Fruit fly (Drosophila melanogaster) whole organism, embryonic: Measurements from ENCODE around the gene Mst36Fb.

ENCODE experiments used
- BtbVII ChIP-seq: fragments of 200-800 bp; sonication (Bioruptor generic); optimal IDR thresholded peaks from 3 replicates; lab custom pipeline; 2017; ENCODE audit warnings: missing biosample characterization, mild to moderate bottlenecking, missing genetic modification characterization
- Bteb2 ChIP-seq: fragments of 200-800 bp; sonication (Bioruptor generic); optimal IDR thresholded peaks from 2 replicates; lab custom pipeline; 2016; ENCODE audit warnings: missing biosample characterization, missing genetic modification characterization
- CG10274 ChIP-seq: fragments of 200-800 bp; sonication (Bioruptor generic); optimal IDR thresholded peaks from 3 replicates; lab custom pipeline; 2017; ENCODE audit warnings: missing biosample characterization, mild to moderate bottlenecking, missing genetic modification characterization
- CG10979 ChIP-seq: fragments of 200-800 bp; sonication (Bioruptor generic); optimal IDR thresholded peaks from 2 replicates; lab custom pipeline; 2018; ENCODE audit warnings: missing biosample characterization, mild to moderate bottlenecking, missing genetic modification characterization, moderate library complexity
- CG11456 ChIP-seq: fragments of 200-800 bp; sonication (Bioruptor generic); IDR thresholded peaks from 3 replicates; pipeline ENCODE4 v1.3.6; 2022; ENCODE audit warnings: missing biosample characterization, missing genetic modification characterization
- CG11695 ChIP-seq: fragments of 200-800 bp; sonication (Bioruptor generic); IDR thresholded peaks from 3 replicates; pipeline ENCODE4 v1.3.6; 2022; ENCODE audit warnings: missing biosample characterization, missing genetic modification characterization
- CG12942 ChIP-seq: fragments of 200-800 bp; sonication (Bioruptor generic); optimal IDR thresholded peaks from 3 replicates; lab custom pipeline; 2016; ENCODE audit warnings: missing biosample characterization, missing genetic modification characterization
- CG13296 ChIP-seq: fragments of 200-800 bp; sonication (Bioruptor generic); optimal IDR thresholded peaks from 3 replicates; lab custom pipeline; 2018; ENCODE audit warnings: missing biosample characterization, mild to moderate bottlenecking, missing genetic modification characterization
- CG13624 ChIP-seq: fragments of 200-800 bp; sonication (Bioruptor generic); optimal IDR thresholded peaks from 2 replicates; lab custom pipeline; 2016; ENCODE audit warnings: missing biosample characterization, missing genetic modification characterization
- CG14860 ChIP-seq: fragments of 200-800 bp; sonication (Bioruptor generic); IDR thresholded peaks from 3 replicates; pipeline ENCODE4 v1.3.6; 2022; ENCODE audit warnings: missing biosample characterization, missing genetic modification characterization; ENCODE audit not compliant: partially characterized antibody
- CG17385 ChIP-seq: fragments of 200-800 bp; sonication (Bioruptor generic); optimal IDR thresholded peaks from 3 replicates; lab custom pipeline; 2018; ENCODE audit warnings: missing biosample characterization, mild to moderate bottlenecking, missing genetic modification characterization
- CG18476 ChIP-seq: fragments of 200-800 bp; sonication (Bioruptor generic); optimal IDR thresholded peaks from 2 replicates; lab custom pipeline; 2016; ENCODE audit warnings: missing biosample characterization, mild to moderate bottlenecking, missing genetic modification characterization
- CG2116 ChIP-seq: fragments of 200-800 bp; sonication (Bioruptor generic); optimal IDR thresholded peaks from 3 replicates; lab custom pipeline; 2018; ENCODE audit warnings: missing biosample characterization, mild to moderate bottlenecking, missing genetic modification characterization
- CG30431 ChIP-seq: fragments of 200-800 bp; sonication (Bioruptor generic); optimal IDR thresholded peaks from 2 replicates; lab custom pipeline; 2017; ENCODE audit warnings: missing biosample characterization, missing genetic modification characterization
- CG42726 ChIP-seq: fragments of 200-800 bp; sonication (Bioruptor generic); IDR thresholded peaks from 2 replicates; pipeline ENCODE4 v1.3.6; 2022; ENCODE audit warnings: missing biosample characterization, missing genetic modification characterization; ENCODE audit not compliant: partially characterized antibody
- CG4707 ChIP-seq: fragments of 200-800 bp; sonication (Bioruptor generic); optimal IDR thresholded peaks from 2 replicates; lab custom pipeline; 2018; ENCODE audit warnings: missing biosample characterization, mild to moderate bottlenecking, missing genetic modification characterization, moderate library complexity
- CG4730 ChIP-seq: fragments of 200-800 bp; sonication (Bioruptor generic); IDR thresholded peaks from 2 replicates; pipeline ENCODE4 v1.3.6; 2022; ENCODE audit warnings: missing biosample characterization, missing genetic modification characterization
- CG7928 ChIP-seq: fragments of 200-800 bp; sonication (Bioruptor generic); optimal IDR thresholded peaks from 2 replicates; lab custom pipeline; 2017; ENCODE audit warnings: missing biosample characterization, mild to moderate bottlenecking, missing genetic modification characterization
- CG7963 ChIP-seq: fragments of 200-800 bp; sonication (Bioruptor generic); IDR thresholded peaks from 3 replicates; pipeline ENCODE4 v1.3.6; 2022; ENCODE audit warnings: missing biosample characterization, missing genetic modification characterization; ENCODE audit not compliant: partially characterized antibody
- CG8388 ChIP-seq: fragments of 200-800 bp; sonication (Bioruptor generic); optimal IDR thresholded peaks from 2 replicates; lab custom pipeline; 2019; ENCODE audit warnings: missing biosample characterization, mild to moderate bottlenecking, missing genetic modification characterization, moderate library complexity
- D19A ChIP-seq: fragments of 200-800 bp; optimal IDR thresholded peaks from 3 replicates; lab custom pipeline; 2019; ENCODE audit warnings: missing biosample characterization, mild to moderate bottlenecking, missing genetic modification characterization, moderate library complexity
- D19B ChIP-seq: fragments of 200-800 bp; sonication (Bioruptor generic); optimal IDR thresholded peaks from 2 replicates; lab custom pipeline; 2017; ENCODE audit warnings: missing biosample characterization, mild to moderate bottlenecking, missing genetic modification characterization
- H15 ChIP-seq: fragments of 200-800 bp; sonication (Bioruptor generic); IDR thresholded peaks from 3 replicates; pipeline ENCODE4 v1.3.6; 2022; ENCODE audit warnings: missing biosample characterization, missing genetic modification characterization
- Hsf ChIP-seq: fragments of 200-800 bp; sonication (Bioruptor generic); optimal IDR thresholded peaks from 3 replicates; lab custom pipeline; 2016; ENCODE audit warnings: missing biosample characterization, missing genetic modification characterization
- Kr ChIP-seq: fragments of 200-800 bp; sonication (Bioruptor generic); optimal IDR thresholded peaks from 2 replicates; lab custom pipeline; 2017; ENCODE audit warnings: missing biosample characterization, mild to moderate bottlenecking, missing genetic modification characterization
- MBD-R2 ChIP-seq: fragments of 200-800 bp; sonication (Bioruptor generic); IDR thresholded peaks from 2 replicates; pipeline ENCODE4 v1.3.6; 2022; ENCODE audit warnings: missing biosample characterization, missing genetic modification characterization
- MESR4 ChIP-seq: fragments of 200-800 bp; sonication (Bioruptor generic); optimal IDR thresholded peaks from 2 replicates; lab custom pipeline; 2018; ENCODE audit warnings: missing biosample characterization, mild to moderate bottlenecking, missing genetic modification characterization, moderate library complexity
- Myb ChIP-seq: fragments of 200-800 bp; sonication (Bioruptor generic); optimal IDR thresholded peaks from 2 replicates; lab custom pipeline; 2016; ENCODE audit warnings: missing biosample characterization, missing genetic modification characterization
- Sox100B ChIP-seq: fragments of 200-800 bp; sonication (Bioruptor generic); optimal IDR thresholded peaks from 3 replicates; lab custom pipeline; 2018; ENCODE audit warnings: missing biosample characterization, mild to moderate bottlenecking, missing genetic modification characterization
- Tbp ChIP-seq: fragments of >200 bp; optimal IDR thresholded peaks from 2 replicates; lab custom pipeline; 2018; ENCODE audit warnings: missing biosample characterization, missing genetic modification characterization
- ab ChIP-seq: fragments of 200-800 bp; sonication (Bioruptor generic); optimal IDR thresholded peaks from 2 replicates; lab custom pipeline; 2016; ENCODE audit warnings: missing biosample characterization, missing genetic modification characterization
- ac ChIP-seq: fragments of 200-800 bp; sonication (Bioruptor generic); optimal IDR thresholded peaks from 3 replicates; lab custom pipeline; 2017; ENCODE audit warnings: missing biosample characterization, mild to moderate bottlenecking, missing genetic modification characterization
- ap ChIP-seq: fragments of 200-800 bp; sonication (Bioruptor generic); IDR thresholded peaks from 2 replicates; pipeline ENCODE4 v1.3.6; 2022; ENCODE audit warnings: missing biosample characterization, missing genetic modification characterization
- cg ChIP-seq: fragments of 200-800 bp; sonication (Bioruptor generic); optimal IDR thresholded peaks from 3 replicates; lab custom pipeline; 2019; ENCODE audit warnings: missing biosample characterization, mild to moderate bottlenecking, missing genetic modification characterization, moderate library complexity
- cwo ChIP-seq: fragments of 200-800 bp; sonication (Bioruptor generic); optimal IDR thresholded peaks from 3 replicates; lab custom pipeline; 2017; ENCODE audit warnings: missing biosample characterization, missing genetic modification characterization, mild to moderate bottlenecking, moderate library complexity, missing genetic modification reagents
- dm ChIP-seq: fragments of 200-800 bp; sonication (Bioruptor generic); optimal IDR thresholded peaks from 3 replicates; lab custom pipeline; 2016; ENCODE audit warnings: missing biosample characterization, missing genetic modification characterization
- dmrt99B ChIP-seq: fragments of 200-800 bp; sonication (Bioruptor generic); optimal IDR thresholded peaks from 2 replicates; lab custom pipeline; 2018; ENCODE audit warnings: missing biosample characterization, mild to moderate bottlenecking, missing genetic modification characterization, moderate library complexity
- ewg ChIP-seq: fragments of 200-800 bp; sonication (Bioruptor generic); optimal IDR thresholded peaks from 3 replicates; lab custom pipeline; 2017; ENCODE audit warnings: mild to moderate bottlenecking, missing biosample characterization, missing genetic modification reagents, missing genetic modification characterization
- grau ChIP-seq: fragments of 200-800 bp; optimal IDR thresholded peaks from 3 replicates; lab custom pipeline; 2019; ENCODE audit warnings: missing biosample characterization, mild to moderate bottlenecking, missing genetic modification characterization, moderate library complexity
- ind ChIP-seq: fragments of 200-800 bp; sonication (Bioruptor generic); optimal IDR thresholded peaks from 3 replicates; lab custom pipeline; 2016; ENCODE audit warnings: missing biosample characterization, missing genetic modification characterization
- inv ChIP-seq: fragments of 200-800 bp; sonication (Bioruptor generic); IDR thresholded peaks from 2 replicates; pipeline ENCODE4 v1.3.6; 2022; ENCODE audit warnings: missing biosample characterization, missing genetic modification characterization; ENCODE audit not compliant: partially characterized antibody
- kah ChIP-seq: fragments of 200-800 bp; sonication (Bioruptor generic); optimal IDR thresholded peaks from 2 replicates; lab custom pipeline; 2018; ENCODE audit warnings: missing biosample characterization, mild to moderate bottlenecking, missing genetic modification characterization
- phol ChIP-seq: fragments of 200-800 bp; sonication (Bioruptor generic); optimal IDR thresholded peaks from 3 replicates; lab custom pipeline; 2018; ENCODE audit warnings: missing biosample characterization, mild to moderate bottlenecking, missing genetic modification characterization, moderate library complexity
- sens ChIP-seq: fragments of 200-800 bp; sonication (Bioruptor generic); peaks from one replicate; lab custom pipeline; 2016; ENCODE audit warnings: missing biosample characterization, missing genetic modification characterization
- sug ChIP-seq: fragments of 200-800 bp; optimal IDR thresholded peaks from 2 replicates; lab custom pipeline; 2019; ENCODE audit warnings: missing biosample characterization, mild to moderate bottlenecking, missing genetic modification characterization, moderate library complexity
- tgo ChIP-seq: fragments of 200-800 bp; sonication (Bioruptor generic); IDR thresholded peaks from 3 replicates; pipeline ENCODE4 v1.3.6; 2022; ENCODE audit warnings: missing biosample characterization, missing genetic modification characterization
- twi ChIP-seq: fragments of 200-800 bp; optimal IDR thresholded peaks from 2 replicates; lab custom pipeline; 2019; ENCODE audit warnings: missing biosample characterization, mild to moderate bottlenecking, missing genetic modification characterization, moderate library complexity
- unpg ChIP-seq: fragments of 200-800 bp; sonication (Bioruptor generic); optimal IDR thresholded peaks from 3 replicates; lab custom pipeline; 2018; ENCODE audit warnings: missing biosample characterization, mild to moderate bottlenecking, missing genetic modification characterization, moderate library complexity
- z ChIP-seq: fragments of 200-800 bp; sonication (Bioruptor generic); IDR thresholded peaks from 3 replicates; pipeline ENCODE4 v1.3.6; 2022; ENCODE audit warnings: missing biosample characterization, missing genetic modification characterization
- zen2 ChIP-seq: fragments of 200-800 bp; sonication (Bioruptor generic); IDR thresholded peaks from 3 replicates; pipeline ENCODE4 v1.3.6; 2022; ENCODE audit warnings: missing biosample characterization, missing genetic modification characterization; ENCODE audit not compliant: partially characterized antibody

Gene Mst36Fb

DNA sequence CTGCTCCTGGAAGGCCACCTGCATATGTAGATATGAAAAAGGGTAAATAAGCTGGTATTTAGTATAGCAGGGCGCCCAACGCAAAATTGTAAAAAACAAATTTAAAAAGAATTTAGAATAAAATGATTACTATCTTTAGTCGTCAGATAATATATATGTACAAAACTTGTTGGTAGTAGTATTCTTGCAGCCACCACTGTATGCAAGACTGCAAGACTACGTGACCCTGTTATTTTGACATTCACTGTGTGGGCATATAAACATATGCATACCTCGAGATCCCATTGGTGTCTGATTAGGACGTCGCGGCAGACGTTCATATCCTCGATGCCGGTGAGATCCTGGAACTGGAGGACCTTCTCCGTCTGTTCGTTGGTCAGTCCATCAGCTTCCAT, 32.9 kb upstream of the Mst36Fb start (continued):
- TF ChIP-seq CG11456 (GFP tag; lab: Robert Waterston, UW) (0 out of 3 replicates have a peak, but pooled peaks have one; percentile 10), ewg (GFP tag; lab: Kevin White, UChicago) (no peak), unpg (no peak), twi (tag; lab: Kevin White, UChicago) (no peak), kah (GFP tag; lab: Kevin White, UChicago) (no peak), D19A (no peak), CG4707 (no peak), CG11695 (0 out of 3 replicates have a peak, but pooled peaks have one; percentile 17), sens (GFP tag; lab: Kevin White, UChicago) (peak; percentile 85)

DNA sequence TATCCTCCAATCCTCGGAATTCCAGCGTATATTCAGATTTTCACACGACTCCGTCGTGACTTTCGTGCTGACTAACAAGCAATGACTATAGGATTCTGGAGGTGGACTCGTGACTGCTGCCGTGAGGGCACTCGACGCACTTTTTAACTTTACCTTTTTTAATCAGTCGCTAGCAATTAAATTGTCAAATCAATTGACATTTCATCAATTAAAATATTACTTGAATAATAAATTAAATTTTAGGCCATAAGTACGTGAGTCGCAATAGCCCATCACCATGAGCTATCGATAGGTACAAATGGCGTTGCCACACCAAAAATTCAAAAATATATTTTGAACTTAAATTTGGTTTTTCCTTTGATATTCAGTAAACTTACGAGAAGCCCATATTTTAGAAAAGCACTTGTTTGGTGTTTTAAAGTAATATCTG, 30.7 kb upstream of the Mst36Fb start, which contains the start of gene Jwa:
TSS of gene Jwa (minus strand) at position 87 of the 430 bp plus-strand sequence.
- TF ChIP-seq Hsf (peak; percentile 98), CG4730 (GFP tag; lab: Robert Waterston, UW) (peak; percentile 77), Sox100B (GFP tag; lab: Kevin White, UChicago) (peak; percentile 78), CG10274 (peak; percentile 20), CG14860 (GFP tag; lab: Robert Waterston, UW) (peak; percentile 100), ap (GFP tag; lab: Robert Waterston, UW) (peak; percentile 94), Tbp (GFP tag; lab: Kevin White, UChicago) (no peak), CG7963 (GFP tag; lab: Robert Waterston, UW) (peak; percentile 93), sug (tag; lab: Kevin White, UChicago) (peak; percentile 91), ab (GFP tag; lab: Kevin White, UChicago) (peak; percentile 80), CG8388 (GFP tag; lab: Kevin White, UChicago) (peak; percentile 68), CG12942 (GFP tag; lab: Kevin White, UChicago) (peak; percentile 98), CG2116 (GFP tag; lab: Kevin White, UChicago) (peak; percentile 81), tgo (GFP tag; lab: Robert Waterston, UW) (peak; percentile 91), dm (peak; percentile 92), H15 (GFP tag; lab: Robert Waterston, UW) (peak; percentile 88), Bteb2 (GFP tag; lab: Kevin White, UChicago) (peak; percentile 94), CG17385 (GFP tag; lab: Kevin White, UChicago) (peak; percentile 90), Kr (GFP tag; lab: Kevin White, UChicago) (no peak), cg (GFP tag; lab: Kevin White, UChicago) (no peak), MBD-R2 (GFP tag; lab: Robert Waterston, UW) (peak; percentile 94), MESR4 (peak; percentile 87), grau (tag; lab: Kevin White, UChicago) (peak; percentile 94), CG42726 (GFP tag; lab: Robert Waterston, UW) (peak; percentile 91), D19B (GFP tag; lab: Kevin White, UChicago) (peak; percentile 44), BtbVII (no peak), CG18476 (peak; percentile 79), zen2 (GFP tag; lab: Robert Waterston, UW) (peak; percentile 98; the same call in 2 of the 3 replicates), CG13624 (GFP tag; lab: Kevin White, UChicago) (peak; percentile 87), cwo (GFP tag; lab: Kevin White, UChicago) (peak; percentile 61), CG13296 (GFP tag; lab: Kevin White, UChicago) (peak; percentile 77), CG7928 (GFP tag; lab: Kevin White, UChicago) (peak; percentile 44), ind (GFP tag; lab: Kevin White, UChicago) (peak; percentile 90), phol (tag; lab: Kevin White, UChicago) (peak; percentile 87), ac (GFP tag; lab: Kevin White, UChicago) (peak; percentile 71), CG10979 (tag; lab: Kevin White, UChicago) (peak; percentile 88), inv (peak; percentile 100), Myb (GFP tag; lab: Kevin White, UChicago) (peak; percentile 84), CG30431 (GFP tag; lab: Kevin White, UChicago) (peak; percentile 96), z (GFP tag; lab: Robert Waterston, UW) (no peak), dmrt99B (tag; lab: Kevin White, UChicago) (peak; percentile 84)
